Worm (Caenorhabditis elegans): ENCODE results near the gene hlh-11.

DNA sequence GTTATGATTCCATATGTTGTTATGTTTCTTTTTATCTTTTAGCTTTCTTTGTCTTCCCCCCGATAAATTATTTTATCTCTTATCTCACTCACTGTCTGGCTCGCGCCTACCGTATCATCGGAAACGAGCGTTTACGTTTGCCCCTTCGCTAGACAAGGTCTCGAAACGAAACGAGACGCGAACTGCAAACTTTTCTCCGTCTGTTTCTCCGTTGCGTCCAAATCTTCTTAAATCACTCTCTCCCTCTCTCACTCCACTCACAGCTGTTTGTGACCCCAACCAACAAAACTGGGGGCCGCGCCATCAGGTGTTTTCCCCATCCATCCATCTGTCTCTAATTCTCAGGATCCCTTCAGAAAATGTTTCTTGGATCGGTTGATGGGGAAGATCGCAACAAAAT lies 637 bp downstream of the hlh-11 start:
- TF ChIP-seq mxl-3 (GFP tag; optimal IDR thresholded peaks at IDR 0.05), result peak; percentile 59
- no peak for TF ChIP-seq aly-2 (tag; optimal IDR thresholded peaks at IDR 0.05)
- no peak for TF ChIP-seq mdt-29 (GFP tag; IDR thresholded peaks at IDR 0.05)
- peak; percentile 49 for TF ChIP-seq nhr-11 (tag; optimal IDR thresholded peaks at IDR 0.05)
- peak; percentile 16 for TF ChIP-seq dve-1 (tag; optimal IDR thresholded peaks at IDR 0.05; ENCODE audit: insufficient read depth)
- no peak for TF ChIP-seq ceh-82 (tag; optimal IDR thresholded peaks at IDR 0.05)
- no peak for TF ChIP-seq nhr-42 (GFP tag; IDR thresholded peaks at IDR 0.05)
- TF ChIP-seq lin-13 (GFP tag; optimal IDR thresholded peaks at IDR 0.05), result no peak
- no peak for TF ChIP-seq skn-1 (tag; optimal IDR thresholded peaks at IDR 0.05)

Data from whole organism, L4 larva.